Worm (Caenorhabditis elegans): ENCODE data around the gene inx-10.

inx-10 gene

DNA sequence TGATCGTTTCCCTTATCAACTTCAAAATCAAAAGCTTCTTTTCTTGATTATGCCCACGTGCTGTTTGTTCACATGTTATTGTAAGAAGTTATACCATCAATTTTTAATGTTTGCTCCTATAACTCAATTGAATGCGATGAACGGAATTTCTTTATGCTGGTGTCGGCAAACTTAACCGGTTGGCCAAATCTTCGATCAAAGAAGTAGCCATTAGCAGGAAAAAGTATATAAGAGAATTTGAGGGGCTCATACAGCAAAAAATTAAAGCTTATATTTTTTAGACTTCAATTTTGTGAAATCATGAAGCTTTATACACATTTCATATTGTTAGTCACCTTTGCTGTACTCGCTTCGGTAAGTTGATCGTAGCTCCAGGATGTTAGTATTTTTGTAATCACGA, 33.5 kb downstream of the inx-10 start, which contains the start of gene pqn-16:
pqn-16 (plus strand) TSS at position 301 of the 400 bp plus-strand sequence.
- no peak for TF ChIP-seq M03D4.4 (tag; optimal IDR thresholded peaks at IDR 0.05)
- TF ChIP-seq nhr-2 (tag; optimal IDR thresholded peaks at IDR 0.05): no peak
- no peak for TF ChIP-seq tbx-8 (GFP tag; optimal IDR thresholded peaks at IDR 0.05)
- TF ChIP-seq nhr-237 (tag; optimal IDR thresholded peaks at IDR 0.05): no peak
- TF ChIP-seq hlh-1 (tag; optimal IDR thresholded peaks at IDR 0.05): no peak
- TF ChIP-seq drap-1 (GFP tag; optimal IDR thresholded peaks at IDR 0.05): no peak
- TF ChIP-seq mab-5 (tag; optimal IDR thresholded peaks at IDR 0.05): no peak
- no peak for TF ChIP-seq ces-1 (GFP tag; optimal IDR thresholded peaks at IDR 0.05)
- TF ChIP-seq lsy-2 (tag; optimal IDR thresholded peaks at IDR 0.05): no peak
- TF ChIP-seq unc-62 (GFP tag; optimal IDR thresholded peaks at IDR 0.05): no peak
- no peak for TF ChIP-seq sem-2 (GFP tag; optimal IDR thresholded peaks at IDR 0.05)
- TF ChIP-seq flh-1 (GFP tag; optimal IDR thresholded peaks at IDR 0.05): no peak

DNA sequence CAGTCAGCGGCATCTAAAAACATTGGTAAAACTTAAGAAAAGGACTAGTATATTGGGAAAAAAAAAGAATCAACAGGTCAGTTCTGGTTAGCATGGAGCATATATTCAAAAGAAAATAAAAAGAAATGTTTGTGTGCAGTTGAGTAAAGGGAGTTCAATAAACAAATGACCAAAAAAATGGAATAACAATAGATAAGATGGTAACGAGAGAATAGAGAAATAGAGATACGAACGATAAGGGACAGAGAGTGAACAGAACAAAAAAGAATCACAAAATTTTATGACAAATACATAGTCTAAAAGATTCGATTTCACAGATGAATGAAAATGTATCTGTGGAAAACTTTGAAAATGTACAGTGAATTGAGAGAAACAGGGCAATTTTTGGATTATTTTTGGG, 34.3 kb downstream of the inx-10 start, which contains the start of gene gad-3:
gad-3 (minus strand) TSS at position 17 of the 400 bp plus-strand sequence.
- TF ChIP-seq sem-2 (GFP tag; optimal IDR thresholded peaks at IDR 0.05): no peak
- TF ChIP-seq ceh-43 (GFP tag; optimal IDR thresholded peaks at IDR 0.05): no peak
- no peak for TF ChIP-seq mep-1 (tag; optimal IDR thresholded peaks at IDR 0.05)
- no peak for TF ChIP-seq zip-8 (tag; optimal IDR thresholded peaks at IDR 0.05)
- TF ChIP-seq ceh-83 (GFP tag; optimal IDR thresholded peaks at IDR 0.05): no peak
- TF ChIP-seq flh-1 (GFP tag; optimal IDR thresholded peaks at IDR 0.05): no peak
- TF ChIP-seq elt-1 (tag; optimal IDR thresholded peaks at IDR 0.05; ENCODE audit: borderline replicate concordance, insufficient read depth): no peak
- no peak for TF ChIP-seq nhr-76 (tag; optimal IDR thresholded peaks at IDR 0.05)
- no peak for TF ChIP-seq cnd-1 (tag; optimal IDR thresholded peaks at IDR 0.05)
- no peak for TF ChIP-seq bed-3 (GFP tag; optimal IDR thresholded peaks at IDR 0.05)
- TF ChIP-seq ceh-39 (tag; optimal IDR thresholded peaks at IDR 0.05): no peak
- no peak for TF ChIP-seq unc-39 (tag; optimal IDR thresholded peaks at IDR 0.05)
- TF ChIP-seq nhr-237 (tag; optimal IDR thresholded peaks at IDR 0.05): no peak
- no peak for TF ChIP-seq lin-32 (GFP tag; optimal IDR thresholded peaks at IDR 0.05)

DNA sequence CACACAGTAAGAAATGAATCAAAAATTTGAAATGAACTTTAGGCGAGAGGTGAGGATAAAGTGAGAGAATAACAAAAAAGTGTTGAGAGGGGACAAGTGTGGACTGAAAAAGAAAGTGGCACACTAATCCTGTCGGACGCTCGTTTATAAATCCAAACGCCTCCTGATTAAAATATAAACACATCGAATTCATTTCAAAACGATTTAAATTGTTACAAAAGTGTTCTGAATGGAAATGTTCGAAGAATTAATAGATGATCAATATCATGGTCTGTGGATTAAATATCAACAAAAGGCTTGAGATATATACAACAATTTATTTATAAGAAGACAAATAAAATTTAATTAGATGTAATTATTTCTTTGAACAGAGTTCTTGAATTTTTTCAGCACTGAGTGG, 39.2 kb downstream of the inx-10 start, which contains the start of gene B0222.11:
B0222.11 (minus strand) TSS at position 101 of the 400 bp plus-strand sequence.
- TF ChIP-seq nhr-12 (tag; optimal IDR thresholded peaks at IDR 0.05): no peak
- TF ChIP-seq M03D4.4 (tag; optimal IDR thresholded peaks at IDR 0.05): no peak
- TF ChIP-seq lin-32 (GFP tag; optimal IDR thresholded peaks at IDR 0.05): no peak
- TF ChIP-seq ham-2 (GFP tag; optimal IDR thresholded peaks at IDR 0.05): no peak
- TF ChIP-seq ztf-11 (tag; optimal IDR thresholded peaks at IDR 0.05): no peak

DNA sequence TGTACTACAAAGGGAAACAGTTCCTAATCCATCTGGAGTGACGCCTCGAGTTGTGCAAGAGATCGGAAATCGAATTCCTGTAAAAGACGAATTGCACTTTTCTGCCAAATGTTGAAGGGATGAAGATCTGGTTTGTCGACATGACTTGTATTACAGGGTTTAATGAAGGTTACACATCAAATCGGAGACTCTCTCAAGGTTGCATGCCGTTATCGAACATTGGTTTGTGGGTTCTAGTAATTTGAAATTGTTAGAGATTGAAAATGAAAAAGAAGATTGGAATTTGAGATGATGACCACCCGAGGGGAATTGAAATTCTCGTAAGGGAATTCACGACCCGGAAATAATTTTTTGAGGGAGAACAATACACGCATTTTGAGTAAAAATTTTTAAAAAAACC, 41.0 kb downstream of the inx-10 start:
- TF ChIP-seq elt-1 (tag; optimal IDR thresholded peaks at IDR 0.05; ENCODE audit: borderline replicate concordance, insufficient read depth) (no peak), drap-1 (GFP tag; optimal IDR thresholded peaks at IDR 0.05) (no peak), nhr-76 (tag; optimal IDR thresholded peaks at IDR 0.05) (no peak), M03D4.4 (tag; optimal IDR thresholded peaks at IDR 0.05) (no peak), sptf-1 (tag; optimal IDR thresholded peaks at IDR 0.05) (no peak), nhr-2 (tag; optimal IDR thresholded peaks at IDR 0.05) (no peak), flh-1 (GFP tag; optimal IDR thresholded peaks at IDR 0.05) (no peak), cnd-1 (tag; optimal IDR thresholded peaks at IDR 0.05) (no peak), lsy-2 (tag; optimal IDR thresholded peaks at IDR 0.05) (no peak), zip-8 (tag; optimal IDR thresholded peaks at IDR 0.05) (no peak), pha-4 (tag; optimal IDR thresholded peaks at IDR 0.05) (no peak), mls-2 (tag; optimal IDR thresholded peaks at IDR 0.05) (no peak), unc-120 (tag; optimal IDR thresholded peaks at IDR 0.05; ENCODE audit: poor library complexity, severe bottlenecking) (no peak), blmp-1 (tag; optimal IDR thresholded peaks at IDR 0.05) (no peak), lin-13 (tag; optimal IDR thresholded peaks at IDR 0.05) (no peak), nhr-237 (tag; optimal IDR thresholded peaks at IDR 0.05) (no peak)

DNA sequence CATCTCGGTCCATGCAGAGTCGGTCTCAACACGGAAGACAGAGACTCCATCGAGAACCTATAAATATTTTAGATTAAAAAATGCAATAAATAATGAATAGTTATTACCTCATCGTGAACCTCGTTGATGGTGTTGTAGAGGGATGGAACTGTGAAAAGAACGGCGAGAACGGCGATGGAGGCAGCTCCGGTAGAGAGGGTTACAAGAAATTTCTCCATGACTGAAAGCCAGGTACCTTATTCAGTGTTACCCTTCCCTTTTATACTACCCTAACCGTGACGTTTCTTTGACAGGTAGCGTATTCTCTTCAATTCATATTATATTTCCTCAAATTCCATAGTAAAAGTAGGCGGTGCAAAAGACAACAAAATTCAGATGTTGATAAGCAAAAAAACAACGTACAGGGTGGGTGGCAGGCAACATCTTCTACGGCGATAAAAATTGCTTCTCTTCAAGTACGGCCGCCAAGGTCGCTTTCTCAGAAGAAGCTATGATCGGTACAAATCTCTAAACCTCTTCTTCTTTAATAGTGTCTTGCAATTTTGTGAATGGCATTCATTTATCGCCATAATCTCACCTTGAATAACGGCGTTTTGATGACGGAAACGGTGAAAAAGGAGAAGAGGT, 42.1 kb downstream of the inx-10 start, which contains the start of gene col-10:
col-10 (minus strand) TSS at position 235 of the 627 bp plus-strand sequence.
- no peak for TF ChIP-seq flh-1 (GFP tag; optimal IDR thresholded peaks at IDR 0.05)
- TF ChIP-seq ham-2 (GFP tag; optimal IDR thresholded peaks at IDR 0.05): peak; percentile 66

All from whole organism, mixed stage, embryonic.